Fruit fly (Drosophila melanogaster) whole organism, embryonic: ENCODE data around the gene CG12020.

Source experiments
- CG10274 ChIP-seq: fragments of 200-800 bp; sonication (Bioruptor generic); optimal IDR thresholded peaks from 3 replicates; lab custom pipeline; 2017; ENCODE audit warnings: missing biosample characterization, mild to moderate bottlenecking, missing genetic modification characterization
- CG10543 ChIP-seq: fragments of 200-800 bp; sonication (Bioruptor generic); optimal IDR thresholded peaks from 3 replicates; lab custom pipeline; 2017; ENCODE audit warnings: missing biosample characterization, mild to moderate bottlenecking, missing genetic modification characterization, moderate library complexity
- CG11560 ChIP-seq: fragments of 200-800 bp; sonication (Bioruptor generic); IDR thresholded peaks from 3 replicates; pipeline ENCODE4 v1.3.6; 2022; ENCODE audit warnings: missing biosample characterization, missing genetic modification characterization
- CG12155 ChIP-seq: fragments of 200-800 bp; sonication (Bioruptor generic); optimal IDR thresholded peaks from 3 replicates; lab custom pipeline; 2016; ENCODE audit warnings: missing biosample characterization, missing genetic modification characterization
- CG12219 ChIP-seq: fragments of 200-800 bp; sonication (Bioruptor generic); optimal IDR thresholded peaks from 3 replicates; lab custom pipeline; 2018; ENCODE audit warnings: missing biosample characterization, mild to moderate bottlenecking, missing genetic modification characterization
- CG15269 ChIP-seq: fragments of 200-800 bp; sonication (Bioruptor generic); optimal IDR thresholded peaks from 2 replicates; lab custom pipeline; 2018; ENCODE audit warnings: missing biosample characterization, mild to moderate bottlenecking, missing genetic modification characterization, moderate library complexity
- CG1529 ChIP-seq: fragments of 200-800 bp; sonication (Bioruptor generic); optimal IDR thresholded peaks from 3 replicates; lab custom pipeline; 2018; ENCODE audit warnings: missing biosample characterization, missing genetic modification characterization
- CG15696 ChIP-seq: fragments of 200-800 bp; sonication (Bioruptor generic); optimal IDR thresholded peaks from 2 replicates; lab custom pipeline; 2019; ENCODE audit warnings: missing biosample characterization, mild to moderate bottlenecking, missing genetic modification characterization, moderate library complexity
- CG16863 ChIP-seq: fragments of 200-800 bp; sonication (Bioruptor generic); optimal IDR thresholded peaks from 3 replicates; lab custom pipeline; 2016; ENCODE audit warnings: missing biosample characterization, missing genetic modification characterization
- CG17568 ChIP-seq: fragments of 200-800 bp; sonication (Bioruptor generic); optimal IDR thresholded peaks from 2 replicates; lab custom pipeline; 2018; ENCODE audit warnings: missing biosample characterization, mild to moderate bottlenecking, missing genetic modification characterization, moderate library complexity
- CG17612 ChIP-seq: fragments of 200-800 bp; sonication (Bioruptor generic); IDR thresholded peaks from 2 replicates; pipeline ENCODE4 v1.3.6; 2022; ENCODE audit warnings: missing biosample characterization, missing genetic modification characterization
- CG1792 ChIP-seq: fragments of 200-800 bp; sonication (Bioruptor generic); optimal IDR thresholded peaks from 2 replicates; lab custom pipeline; 2016; ENCODE audit warnings: missing biosample characterization, missing genetic modification characterization
- CG18262 ChIP-seq: fragments of 200-800 bp; optimal IDR thresholded peaks from 3 replicates; lab custom pipeline; 2019; ENCODE audit warnings: missing biosample characterization, mild to moderate bottlenecking, missing genetic modification characterization, moderate library complexity
- CG31224 ChIP-seq: fragments of 200-800 bp; sonication (Bioruptor generic); IDR thresholded peaks from 2 replicates; pipeline ENCODE4 v1.3.6; 2022; ENCODE audit warnings: missing biosample characterization, missing genetic modification characterization
- CG34422 ChIP-seq: fragments of 200-800 bp; sonication (Bioruptor generic); IDR thresholded peaks from 3 replicates; pipeline ENCODE4 v1.3.6; 2022; ENCODE audit warnings: missing biosample characterization, missing genetic modification characterization
- CG3838 ChIP-seq: fragments of 200-800 bp; sonication (Bioruptor generic); optimal IDR thresholded peaks from 3 replicates; lab custom pipeline; 2016; ENCODE audit warnings: missing biosample characterization, missing genetic modification characterization
- CG4328 ChIP-seq: fragments of 200-800 bp; sonication (Bioruptor generic); optimal IDR thresholded peaks from 3 replicates; lab custom pipeline; 2017; ENCODE audit warnings: missing biosample characterization, missing genetic modification reagents, missing genetic modification characterization
- CG4404 ChIP-seq: fragments of 200-800 bp; sonication (Bioruptor generic); IDR thresholded peaks from 2 replicates; pipeline ENCODE4 v1.3.6; 2022; ENCODE audit warnings: missing biosample characterization, missing genetic modification characterization
- CG4707 ChIP-seq: fragments of 200-800 bp; sonication (Bioruptor generic); optimal IDR thresholded peaks from 2 replicates; lab custom pipeline; 2018; ENCODE audit warnings: missing biosample characterization, mild to moderate bottlenecking, missing genetic modification characterization, moderate library complexity
- CG4820 ChIP-seq: fragments of 200-800 bp; sonication (Bioruptor generic); optimal IDR thresholded peaks from 3 replicates; lab custom pipeline; 2016; ENCODE audit warnings: missing biosample characterization, missing genetic modification characterization
- CG6654 ChIP-seq: fragments of 200-800 bp; sonication (Bioruptor generic); optimal IDR thresholded peaks from 2 replicates; lab custom pipeline; 2017; ENCODE audit warnings: missing biosample characterization, mild to moderate bottlenecking, missing genetic modification characterization
- CG9437 ChIP-seq: fragments of 200-800 bp; sonication (Bioruptor generic); optimal IDR thresholded peaks from 2 replicates; lab custom pipeline; 2018; ENCODE audit warnings: missing biosample characterization, mild to moderate bottlenecking, missing genetic modification characterization
- CTCF ChIP-seq: fragments of 200-800 bp; sonication (Bioruptor generic); optimal IDR thresholded peaks from 2 replicates; lab custom pipeline; 2017; ENCODE audit warnings: missing biosample characterization, mild to moderate bottlenecking, missing genetic modification characterization, moderate library complexity
- Deaf1 ChIP-seq: fragments of 200-800 bp; optimal IDR thresholded peaks from 3 replicates; lab custom pipeline; 2019; ENCODE audit warnings: missing biosample characterization, mild to moderate bottlenecking, missing genetic modification characterization, moderate library complexity
- Dek ChIP-seq: fragments of 200-800 bp; sonication (Bioruptor generic); optimal IDR thresholded peaks from 3 replicates; lab custom pipeline; 2019; ENCODE audit warnings: missing biosample characterization, mild to moderate bottlenecking, missing genetic modification characterization, moderate library complexity
- Dll ChIP-seq: fragments of 200-800 bp; sonication (Bioruptor generic); IDR thresholded peaks from 4 replicates; pipeline ENCODE4 v1.3.6; 2022; ENCODE audit warnings: missing biosample characterization, missing genetic modification characterization; ENCODE audit not compliant: partially characterized antibody
- HLH3B ChIP-seq: fragments of 200-800 bp; sonication (Bioruptor generic); IDR thresholded peaks from 2 replicates; pipeline ENCODE4 v1.3.6; 2022; ENCODE audit warnings: missing biosample characterization, missing genetic modification characterization
- HLHmδ ChIP-seq: fragments of 200-800 bp; sonication (Bioruptor generic); optimal IDR thresholded peaks from 2 replicates; lab custom pipeline; 2018; ENCODE audit warnings: missing biosample characterization, mild to moderate bottlenecking, missing genetic modification characterization, moderate library complexity
- Mrtf ChIP-seq: fragments of 200-800 bp; sonication (Bioruptor generic); IDR thresholded peaks from 3 replicates; pipeline ENCODE4 v1.3.6; 2022; ENCODE audit warnings: missing biosample characterization, missing genetic modification characterization
- Myb ChIP-seq: fragments of 200-800 bp; sonication (Bioruptor generic); optimal IDR thresholded peaks from 2 replicates; lab custom pipeline; 2016; ENCODE audit warnings: missing biosample characterization, missing genetic modification characterization
- PHDP ChIP-seq: fragments of 200-800 bp; sonication (Bioruptor generic); optimal IDR thresholded peaks from 3 replicates; lab custom pipeline; 2018; ENCODE audit warnings: missing biosample characterization, mild to moderate bottlenecking, missing genetic modification characterization, moderate library complexity
- al ChIP-seq: fragments of 200-800 bp; sonication (Bioruptor generic); IDR thresholded peaks from 2 replicates; pipeline ENCODE4 v1.3.6; 2022; ENCODE audit warnings: missing biosample characterization, missing genetic modification characterization
- ap ChIP-seq: fragments of 200-800 bp; sonication (Bioruptor generic); IDR thresholded peaks from 2 replicates; pipeline ENCODE4 v1.3.6; 2022; ENCODE audit warnings: missing biosample characterization, missing genetic modification characterization
- ara ChIP-seq: fragments of 200-800 bp; sonication (Bioruptor generic); IDR thresholded peaks from 2 replicates; pipeline ENCODE4 v1.3.6; 2022; ENCODE audit warnings: missing biosample characterization, missing genetic modification characterization
- bcd ChIP-seq: fragments of 200-800 bp; sonication (Bioruptor generic); optimal IDR thresholded peaks from 2 replicates; lab custom pipeline; 2017; ENCODE audit warnings: missing biosample characterization, mild to moderate bottlenecking, missing genetic modification characterization
- fd3F ChIP-seq: fragments of 200-800 bp; sonication (Bioruptor generic); optimal IDR thresholded peaks from 2 replicates; lab custom pipeline; 2018; ENCODE audit warnings: missing biosample characterization, mild to moderate bottlenecking, missing genetic modification characterization, moderate library complexity
- gem ChIP-seq: fragments of 200-800 bp; sonication (Bioruptor generic); optimal IDR thresholded peaks from 2 replicates; lab custom pipeline; 2019; ENCODE audit warnings: missing biosample characterization, mild to moderate bottlenecking, missing genetic modification characterization, moderate library complexity
- jumu ChIP-seq: fragments of 200-800 bp; sonication (Bioruptor generic); optimal IDR thresholded peaks from 3 replicates; lab custom pipeline; 2016; ENCODE audit warnings: missing biosample characterization, missing genetic modification characterization
- knrl ChIP-seq: fragments of 200-800 bp; sonication (Bioruptor generic); IDR thresholded peaks from 3 replicates; pipeline ENCODE4 v1.3.6; 2022; ENCODE audit warnings: missing biosample characterization, missing genetic modification characterization; ENCODE audit not compliant: partially characterized antibody
- nau ChIP-seq: fragments of 200-800 bp; sonication (Bioruptor generic); optimal IDR thresholded peaks from 3 replicates; lab custom pipeline; 2017; ENCODE audit warnings: missing biosample characterization, mild to moderate bottlenecking, missing genetic modification characterization, missing genetic modification reagents
- pita ChIP-seq: fragments of 200-800 bp; sonication (Bioruptor generic); optimal IDR thresholded peaks from 2 replicates; lab custom pipeline; 2017; ENCODE audit warnings: missing biosample characterization, mild to moderate bottlenecking, missing genetic modification characterization
- pzg ChIP-seq: fragments of 200-800 bp; sonication (Bioruptor generic); optimal IDR thresholded peaks from 3 replicates; lab custom pipeline; 2018; ENCODE audit warnings: missing biosample characterization, mild to moderate bottlenecking, missing genetic modification characterization, moderate library complexity
- scrt ChIP-seq: fragments of 200-800 bp; sonication (Bioruptor generic); optimal IDR thresholded peaks from 2 replicates; lab custom pipeline; 2018; ENCODE audit warnings: missing biosample characterization, mild to moderate bottlenecking, missing genetic modification characterization, moderate library complexity
- sisA ChIP-seq: fragments of 200-800 bp; sonication (Bioruptor generic); IDR thresholded peaks from 2 replicates; pipeline ENCODE4 v1.3.6; 2022; ENCODE audit warnings: missing biosample characterization, missing genetic modification characterization
- slbo ChIP-seq: fragments of 200-800 bp; sonication (Bioruptor generic); IDR thresholded peaks from 2 replicates; pipeline ENCODE4 v1.3.6; 2022; ENCODE audit warnings: missing biosample characterization, missing genetic modification characterization
- sqz ChIP-seq: fragments of 200-800 bp; sonication (Bioruptor generic); optimal IDR thresholded peaks from 3 replicates; lab custom pipeline; 2018; ENCODE audit warnings: missing biosample characterization, mild to moderate bottlenecking, missing genetic modification characterization
- stwl ChIP-seq: fragments of 200-800 bp; sonication (Bioruptor generic); optimal IDR thresholded peaks from 3 replicates; lab custom pipeline; 2018; ENCODE audit warnings: missing biosample characterization, mild to moderate bottlenecking, missing genetic modification characterization, moderate library complexity
- sug ChIP-seq: fragments of 200-800 bp; optimal IDR thresholded peaks from 2 replicates; lab custom pipeline; 2019; ENCODE audit warnings: missing biosample characterization, mild to moderate bottlenecking, missing genetic modification characterization, moderate library complexity
- tll ChIP-seq, 2 experiments: fragments of 200-800 bp in 1 of 2; fragments of >200 bp in 1 of 2; sonication (Bioruptor generic) in 1 of 2; optimal IDR thresholded peaks; 2 replicates each; lab custom pipeline; 2017 to 2019; ENCODE audit warnings: missing biosample characterization in 2 of 2, missing genetic modification characterization in 2 of 2, mild to moderate bottlenecking in 1 of 2, moderate library complexity in 1 of 2
- unpg ChIP-seq: fragments of 200-800 bp; sonication (Bioruptor generic); optimal IDR thresholded peaks from 3 replicates; lab custom pipeline; 2018; ENCODE audit warnings: missing biosample characterization, mild to moderate bottlenecking, missing genetic modification characterization, moderate library complexity
- wdn ChIP-seq: fragments of 200-800 bp; sonication (Bioruptor generic); IDR thresholded peaks from 2 replicates; pipeline ENCODE4 v1.3.6; 2022; ENCODE audit warnings: missing biosample characterization, missing genetic modification characterization

CG12020 gene

dm6 chr3L:1808631-1809030, 11.5 kb downstream of the CG12020 start (continued):
- peak; percentile 92 for TF ChIP-seq al (GFP tag; lab: Robert Waterston, UW)
- TF ChIP-seq CG1792 (GFP tag; lab: Kevin White, UChicago): peak; percentile 79
- peak; percentile 95 for TF ChIP-seq CG15269 (tag; lab: Kevin White, UChicago)
- peak; percentile 83 for TF ChIP-seq bcd
- no peak for TF ChIP-seq sqz
- TF ChIP-seq Dek (tag; lab: Kevin White, UChicago): peak; percentile 85
- no peak for TF ChIP-seq CG17568 (GFP tag; lab: Kevin White, UChicago)
- TF ChIP-seq ara (GFP tag; lab: Robert Waterston, UW): peak; percentile 88
- TF ChIP-seq HLHmδ (GFP tag; lab: Kevin White, UChicago): no peak
- TF ChIP-seq slbo: peak; percentile 94
- no peak for TF ChIP-seq scrt
- TF ChIP-seq gem: peak; percentile 93
- TF ChIP-seq stwl: peak; percentile 5
- peak; percentile 70 for TF ChIP-seq Myb
- peak; percentile 63 for TF ChIP-seq CG4707 (GFP tag; lab: Kevin White, UChicago)
- TF ChIP-seq pita (GFP tag; lab: Kevin White, UChicago): no peak
- no peak for TF ChIP-seq knrl
- peak; percentile 19 for TF ChIP-seq CG10543 (GFP tag; lab: Kevin White, UChicago)
- TF ChIP-seq CG11560 (tag; lab: Robert Waterston, UW): peak; percentile 79
- peak; percentile 70 for TF ChIP-seq sug (tag; lab: Kevin White, UChicago)
- TF ChIP-seq CG9437 (GFP tag; lab: Kevin White, UChicago): peak; percentile 67
- TF ChIP-seq CG4820: peak; percentile 85
- peak; percentile 80 for TF ChIP-seq CG17612 (GFP tag; lab: Robert Waterston, UW)
- TF ChIP-seq CG6654 (GFP tag; lab: Kevin White, UChicago): peak; percentile 31
- TF ChIP-seq nau (GFP tag; lab: Kevin White, UChicago): no peak
- no peak for TF ChIP-seq tll (GFP tag; optimal IDR thresholded peaks at IDR 0.05; lab: Kevin White, UChicago)
- peak; percentile 65 for TF ChIP-seq Deaf1 (tag; lab: Kevin White, UChicago)
- peak; percentile 45 for TF ChIP-seq CG15696 (tag; lab: Kevin White, UChicago)
- TF ChIP-seq CG1529: peak; percentile 63
- peak; percentile 91 for TF ChIP-seq fd3F (GFP tag; lab: Kevin White, UChicago)
- peak; percentile 93 for TF ChIP-seq HLH3B (GFP tag; lab: Robert Waterston, UW)
- peak; percentile 85 for TF ChIP-seq CG16863 (GFP tag; lab: Kevin White, UChicago)
- TF ChIP-seq CG10274 (GFP tag; lab: Kevin White, UChicago): peak; percentile 60
- peak; percentile 14 for TF ChIP-seq pzg (GFP tag; lab: Kevin White, UChicago)
- peak; percentile 78 for TF ChIP-seq CG12155 (GFP tag; lab: Kevin White, UChicago)
- peak; percentile 81 for TF ChIP-seq CG4404 (GFP tag; lab: Robert Waterston, UW)
- TF ChIP-seq jumu (GFP tag; lab: Kevin White, UChicago): peak; percentile 89
- TF ChIP-seq CG31224 (GFP tag; lab: Robert Waterston, UW): peak; percentile 87
- TF ChIP-seq wdn (GFP tag; lab: Robert Waterston, UW): peak; percentile 86
- peak; percentile 64 for TF ChIP-seq CG3838 (GFP tag; lab: Kevin White, UChicago)
- TF ChIP-seq CG4328 (GFP tag; lab: Kevin White, UChicago): no peak
- peak; percentile 46 for TF ChIP-seq CTCF (GFP tag; lab: Kevin White, UChicago)
- peak; percentile 91 for TF ChIP-seq CG12219 (GFP tag; lab: Kevin White, UChicago)
- peak; percentile 93 for TF ChIP-seq unpg (GFP tag; lab: Kevin White, UChicago)
- peak; percentile 83 for TF ChIP-seq ap (GFP tag; lab: Robert Waterston, UW)
- TF ChIP-seq Mrtf: peak; percentile 90
- TF ChIP-seq CG34422 (GFP tag; lab: Robert Waterston, UW): peak; percentile 93
- TF ChIP-seq Dll (GFP tag; lab: Robert Waterston, UW): no peak
- peak; percentile 90 for TF ChIP-seq PHDP (tag; lab: Kevin White, UChicago)
- peak; percentile 91 for TF ChIP-seq sisA (GFP tag; lab: Robert Waterston, UW)
- TF ChIP-seq CG18262: peak; percentile 80
